Worm (Caenorhabditis elegans) whole organism, midembryonic: ENCODE data around the gene Y39A1A.2.

ENCODE experiments used
- T22C8.4 ChIP-seq: fragments of 200-800 bp; sonication (Bioruptor generic); IDR thresholded peaks from 2 replicates; pipeline ENCODE4 v1.3.6; 2022; ENCODE audit warnings: missing genetic modification characterization, missing compliant biosample characterization
- med-1 ChIP-seq: sonication (generic microtip); optimal IDR thresholded peaks from 2 replicates; lab custom pipeline; 2017; ENCODE audit warnings: missing genetic modification characterization, mild to moderate bottlenecking, missing compliant biosample characterization, antibody characterized with exemption, missing genetic modification reagents; ENCODE audit not compliant: insufficient read depth
- ztf-23 ChIP-seq: fragments of 200-800 bp; sonication (Bioruptor generic); IDR thresholded peaks from 2 replicates; pipeline ENCODE4 v1.3.6; 2022; ENCODE audit warnings: missing genetic modification reagents, missing genetic modification characterization, missing compliant biosample characterization
- ztf-29 ChIP-seq: fragments of 200-800 bp; sonication (Bioruptor generic); IDR thresholded peaks from 2 replicates; pipeline ENCODE4 v1.3.6; 2022; ENCODE audit warnings: missing genetic modification reagents, missing genetic modification characterization, missing compliant biosample characterization

DNA sequence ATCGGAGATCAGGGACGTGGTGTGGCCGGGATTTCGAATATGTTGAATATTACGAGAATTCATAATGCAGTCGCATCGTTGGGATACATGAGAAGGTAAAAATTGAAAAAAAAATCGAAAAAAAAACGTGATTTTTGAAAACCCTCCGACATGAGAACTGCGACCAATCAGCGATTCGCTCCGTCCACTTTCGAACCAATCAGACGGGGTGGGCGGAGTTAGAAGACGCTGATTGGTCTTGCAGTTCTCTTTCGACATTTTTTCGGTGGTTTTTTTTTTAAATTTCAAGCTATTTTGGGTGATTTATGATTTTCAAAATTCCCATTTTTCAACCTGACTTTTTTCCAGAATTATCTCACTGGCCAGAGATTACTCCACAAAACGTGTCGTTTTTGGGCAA lies 34.1 kb downstream of the Y39A1A.2 start:
- TF ChIP-seq med-1 (GFP tag; lab: Kevin White, UChicago) = no peak
- no peak for TF ChIP-seq ztf-29 (GFP tag; lab: Robert Waterston, UW)
- TF ChIP-seq ztf-23 = no peak
- TF ChIP-seq T22C8.4 (GFP tag; lab: Robert Waterston, UW) = no peak
